Worm (Caenorhabditis elegans): ENCODE data around the gene C37E2.3.
A peak's percentile ranks its signal among the peaks of the same experiment; 100 is the strongest.

Gene C37E2.3

ce11 chrX:14161684-14162347 lies 18.4 kb upstream of the C37E2.3 start, which contains the start of gene lgc-25:
Gene lgc-25, minus strand, starts transcription at chrX:14161734.
- TF ChIP-seq ceh-48 (tag; optimal IDR thresholded peaks at IDR 0.05): no peak
- TF ChIP-seq sdc-2 (tag; optimal IDR thresholded peaks at IDR 0.05): no peak
- no peak for TF ChIP-seq pax-1 (tag; optimal IDR thresholded peaks at IDR 0.05)
- no peak for TF ChIP-seq F13H6.1 (tag; optimal IDR thresholded peaks at IDR 0.05)
- TF ChIP-seq pat-9 (tag; optimal IDR thresholded peaks at IDR 0.05): no peak
- no peak for TF ChIP-seq fax-1 (tag; optimal IDR thresholded peaks at IDR 0.05)
- TF ChIP-seq pha-2 (tag; optimal IDR thresholded peaks at IDR 0.05): no peak
- no peak for TF ChIP-seq tbx-7 (tag; optimal IDR thresholded peaks at IDR 0.05)
- no peak for TF ChIP-seq tbx-2 (tag; optimal IDR thresholded peaks at IDR 0.05)
- TF ChIP-seq pqm-1 (tag; optimal IDR thresholded peaks at IDR 0.05): no peak
- no peak for TF ChIP-seq K02D7.2 (tag; optimal IDR thresholded peaks at IDR 0.05)
- no peak for TF ChIP-seq hlh-15 (tag; optimal IDR thresholded peaks at IDR 0.05)
- TF ChIP-seq Y22D7AL.16 (tag; optimal IDR thresholded peaks at IDR 0.05): no peak
- TF ChIP-seq ama-1 (optimal IDR thresholded peaks at IDR 0.05): no peak
- no peak for TF ChIP-seq ahr-1 (tag; optimal IDR thresholded peaks at IDR 0.05)
- no peak for TF ChIP-seq lim-6 (tag; optimal IDR thresholded peaks at IDR 0.05)
- no peak for TF ChIP-seq madf-2 (tag; optimal IDR thresholded peaks at IDR 0.05)

- TF ChIP-seq hlh-8 (tag; optimal IDR thresholded peaks at IDR 0.05) (no peak), pax-1 (tag; optimal IDR thresholded peaks at IDR 0.05) (no peak), ceh-18 (tag; optimal IDR thresholded peaks at IDR 0.05) (no peak), fax-1 (tag; optimal IDR thresholded peaks at IDR 0.05) (no peak), C08G9.2 (tag; optimal IDR thresholded peaks at IDR 0.05) (no peak), elt-2 (tag; optimal IDR thresholded peaks at IDR 0.05) (no peak), elt-4 (tag; optimal IDR thresholded peaks at IDR 0.05) (no peak), odd-2 (tag; optimal IDR thresholded peaks at IDR 0.05) (no peak), dve-1 (tag; optimal IDR thresholded peaks at IDR 0.05) (no peak), ztf-16 (tag; optimal IDR thresholded peaks at IDR 0.05) (no peak), pros-1 (tag; optimal IDR thresholded peaks at IDR 0.05) (no peak), hlh-6 (tag; optimal IDR thresholded peaks at IDR 0.05) (no peak), npax-4 (tag; optimal IDR thresholded peaks at IDR 0.05) (no peak), pat-9 (tag; optimal IDR thresholded peaks at IDR 0.05) (no peak), lin-11 (tag; optimal IDR thresholded peaks at IDR 0.05) (no peak), ceh-6 (GFP tag; optimal IDR thresholded peaks at IDR 0.05) (no peak)
These were observed 16.0 kb upstream of the C37E2.3 start, which contains the start of gene vha-20 for ce11 chrX:14164234-14164633. Gene vha-20, minus strand, starts transcription at chrX:14164506.

DNA sequence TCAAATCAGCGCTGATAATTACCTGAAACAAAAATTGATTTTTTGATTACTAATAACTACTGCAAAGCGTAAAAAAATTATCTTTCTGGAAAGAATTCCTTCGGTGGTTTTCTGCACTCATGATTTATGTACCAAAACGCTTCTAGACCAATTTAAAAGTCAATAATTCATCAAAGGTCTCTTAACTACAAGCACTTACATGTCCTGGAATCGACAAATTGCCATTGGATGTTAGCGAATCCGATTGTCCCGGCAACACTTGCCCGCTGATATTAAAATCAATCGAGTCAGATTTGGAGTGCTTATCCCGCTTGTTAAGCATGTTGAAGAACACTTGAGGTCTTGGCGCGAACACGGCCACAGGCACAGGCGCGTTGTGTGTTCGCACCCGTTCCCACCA lies 15.1 kb upstream of the C37E2.3 start:
- no peak for TF ChIP-seq unc-3 (GFP tag; conservative IDR thresholded peaks at IDR 0.05)
- TF ChIP-seq unc-3 (tag; optimal IDR thresholded peaks at IDR 0.05): no peak
- TF ChIP-seq lin-11 (tag; optimal IDR thresholded peaks at IDR 0.05): no peak
- no peak for TF ChIP-seq hlh-6 (tag; optimal IDR thresholded peaks at IDR 0.05)
- no peak for TF ChIP-seq T23F11.4 (GFP tag; optimal IDR thresholded peaks at IDR 0.05)
- TF ChIP-seq unc-55 (GFP tag; optimal IDR thresholded peaks at IDR 0.05): no peak
- TF ChIP-seq Y22D7AL.16 (tag; optimal IDR thresholded peaks at IDR 0.05): no peak

DNA sequence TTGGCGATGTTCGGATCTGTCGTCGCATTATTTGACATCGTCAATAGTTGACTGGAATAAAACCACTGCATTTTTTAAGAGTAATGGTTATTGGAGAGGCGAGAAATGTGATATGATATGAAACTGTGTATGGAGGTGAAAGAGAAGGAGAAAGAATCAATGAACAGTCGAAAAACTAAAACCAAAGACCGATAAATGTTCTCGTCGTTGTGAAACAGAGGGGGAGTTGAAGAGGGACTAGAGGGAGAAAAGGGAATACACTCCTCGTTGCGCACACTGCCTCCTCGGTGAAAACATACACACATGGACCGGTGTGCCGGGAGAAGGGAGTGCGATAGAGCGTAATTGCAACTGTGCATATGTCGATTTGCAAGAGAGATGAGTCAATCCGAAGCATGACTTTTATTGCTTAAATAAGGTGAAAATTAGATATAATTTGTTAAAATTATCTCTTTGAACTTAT lies 10.7 kb upstream of the C37E2.3 start, which contains the start of gene sym-4:
sym-4 (minus strand) TSS at position 51 of the 463 bp plus-strand sequence.
- TF ChIP-seq zip-5 (tag; optimal IDR thresholded peaks at IDR 0.05) (no peak), Y22D7AL.16 (tag; optimal IDR thresholded peaks at IDR 0.05) (no peak), ceh-30 (tag; optimal IDR thresholded peaks at IDR 0.05) (peak; percentile 44), unc-3 (GFP tag; conservative IDR thresholded peaks at IDR 0.05) (no peak), unc-3 (tag; optimal IDR thresholded peaks at IDR 0.05) (no peak), ceh-31 (tag; optimal IDR thresholded peaks at IDR 0.05) (peak; percentile 77), ceh-6 (GFP tag; optimal IDR thresholded peaks at IDR 0.05) (peak; percentile 35), sox-2 (GFP tag; IDR thresholded peaks at IDR 0.05) (no peak), C38D4.7 (GFP tag; optimal IDR thresholded peaks at IDR 0.05) (no peak), tbx-2 (tag; optimal IDR thresholded peaks at IDR 0.05) (peak; percentile 71), ets-4 (tag; optimal IDR thresholded peaks at IDR 0.05) (peak; percentile 57), hlh-15 (tag; optimal IDR thresholded peaks at IDR 0.05) (no peak), odd-2 (tag; optimal IDR thresholded peaks at IDR 0.05) (no peak), pat-9 (tag; optimal IDR thresholded peaks at IDR 0.05) (no peak), ceh-45 (GFP tag; IDR thresholded peaks at IDR 0.05) (0 out of 2 replicates have a peak, but pooled peaks have one; percentile 50), T23F11.4 (GFP tag; optimal IDR thresholded peaks at IDR 0.05) (no peak), eyg-1 (tag; optimal IDR thresholded peaks at IDR 0.05) (no peak), fkh-10 (GFP tag; optimal IDR thresholded peaks at IDR 0.05) (no peak), unc-55 (GFP tag; optimal IDR thresholded peaks at IDR 0.05) (peak; percentile 22), ttx-3 (tag; optimal IDR thresholded peaks at IDR 0.05) (no peak), ama-1 (optimal IDR thresholded peaks at IDR 0.05) (no peak), pros-1 (tag; optimal IDR thresholded peaks at IDR 0.05) (peak; percentile 12), hlh-13 (GFP tag; optimal IDR thresholded peaks at IDR 0.05) (no peak), mec-3 (tag; optimal IDR thresholded peaks at IDR 0.05; ENCODE audit: borderline replicate concordance) (no peak), K02D7.2 (tag; optimal IDR thresholded peaks at IDR 0.05) (no peak)

All from whole organism, late embryonic.